Worm (Caenorhabditis elegans): ENCODE measurements around the gene K12H6.4.

K12H6.4 gene

DNA sequence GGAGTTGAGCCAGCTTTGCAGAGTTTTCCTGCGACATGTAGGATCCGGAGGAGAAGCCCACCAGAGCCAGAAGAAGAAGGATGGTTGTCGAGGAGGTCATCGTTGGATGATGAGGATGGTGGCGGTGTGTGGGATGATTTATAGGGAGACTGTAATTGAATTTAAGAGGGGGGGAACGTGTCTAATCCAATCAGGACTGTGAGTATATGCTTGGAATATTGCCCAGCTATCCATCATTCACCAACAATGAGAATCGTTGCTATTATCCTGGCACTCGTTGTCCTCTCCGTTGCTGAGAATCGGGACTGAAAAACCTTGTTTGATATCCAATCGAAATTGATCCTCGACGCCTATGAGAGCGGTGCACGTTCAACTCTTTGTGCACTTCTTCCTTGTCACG is 2.0 kb upstream of the K12H6.4 start, which contains the start of gene K12H6.5:
K12H6.5 (minus strand) TSS at position 101 of the 400 bp plus-strand sequence.
- TF ChIP-seq zip-5 (tag; optimal IDR thresholded peaks at IDR 0.05) (no peak), ceh-31 (tag; optimal IDR thresholded peaks at IDR 0.05) (no peak), madf-2 (tag; optimal IDR thresholded peaks at IDR 0.05) (no peak), ceh-30 (tag; optimal IDR thresholded peaks at IDR 0.05) (no peak), lin-11 (tag; optimal IDR thresholded peaks at IDR 0.05) (no peak), ref-2 (tag; optimal IDR thresholded peaks at IDR 0.05) (no peak), gmeb-2 (tag; optimal IDR thresholded peaks at IDR 0.05) (no peak), odd-2 (tag; optimal IDR thresholded peaks at IDR 0.05) (no peak), ceh-19 (GFP tag; optimal IDR thresholded peaks at IDR 0.05) (no peak), syd-9 (tag; optimal IDR thresholded peaks at IDR 0.05) (no peak), C08G9.2 (tag; optimal IDR thresholded peaks at IDR 0.05) (no peak), fkh-10 (GFP tag; optimal IDR thresholded peaks at IDR 0.05) (no peak), ceh-22 (tag; optimal IDR thresholded peaks at IDR 0.05) (no peak), ttx-3 (tag; optimal IDR thresholded peaks at IDR 0.05) (no peak), unc-3 (GFP tag; conservative IDR thresholded peaks at IDR 0.05) (no peak), unc-3 (tag; optimal IDR thresholded peaks at IDR 0.05) (no peak), eyg-1 (tag; optimal IDR thresholded peaks at IDR 0.05) (no peak), ceh-18 (tag; optimal IDR thresholded peaks at IDR 0.05) (no peak), unc-86 (tag; optimal IDR thresholded peaks at IDR 0.05) (no peak), elt-2 (tag; optimal IDR thresholded peaks at IDR 0.05) (no peak), dve-1 (tag; optimal IDR thresholded peaks at IDR 0.05) (no peak)

DNA sequence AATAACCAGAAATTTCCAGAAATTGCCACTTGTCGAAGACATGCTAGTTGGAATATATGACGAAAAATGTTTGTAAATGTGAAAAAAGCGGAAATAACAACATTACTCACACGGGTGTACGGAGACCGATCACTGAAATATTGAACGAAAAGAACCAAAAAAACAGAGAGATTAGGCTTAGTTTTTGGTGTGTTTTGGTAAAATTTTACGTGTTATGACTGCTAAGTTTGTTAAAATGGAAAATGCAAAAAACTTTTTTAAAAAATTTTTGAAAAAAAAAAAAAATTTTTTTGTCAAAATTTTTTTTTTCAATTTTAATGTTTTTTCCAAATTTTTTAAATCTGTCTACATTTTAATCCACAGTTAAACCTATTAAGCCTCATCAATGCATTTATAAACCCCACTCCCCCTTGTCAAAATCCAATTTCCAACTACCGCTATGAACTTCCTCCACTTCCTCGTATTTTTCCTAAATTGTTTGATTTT is 1.6 kb downstream of the K12H6.4 start, which contains the start of the genes fut-4 and K12H6.10:
fut-4 (minus strand) TSS at position 101 of the 486 bp plus-strand sequence.
K12H6.10 (plus strand) TSS at position 436 of the 486 bp plus-strand sequence.
- TF ChIP-seq nhr-232 (tag; optimal IDR thresholded peaks at IDR 0.05), result no peak
- no peak for TF ChIP-seq hlh-13 (GFP tag; optimal IDR thresholded peaks at IDR 0.05)
- TF ChIP-seq pha-2 (tag; optimal IDR thresholded peaks at IDR 0.05), result no peak
- no peak for TF ChIP-seq lim-6 (tag; optimal IDR thresholded peaks at IDR 0.05)
- no peak for TF ChIP-seq pat-9 (tag; optimal IDR thresholded peaks at IDR 0.05)
- TF ChIP-seq hlh-30 (tag; optimal IDR thresholded peaks at IDR 0.05; ENCODE audit: insufficient read depth), result no peak
- TF ChIP-seq pag-3 (tag; optimal IDR thresholded peaks at IDR 0.05; ENCODE audit: borderline replicate concordance), result no peak
- TF ChIP-seq eyg-1 (tag; optimal IDR thresholded peaks at IDR 0.05), result no peak
- TF ChIP-seq tbx-2 (tag; optimal IDR thresholded peaks at IDR 0.05), result no peak
- no peak for TF ChIP-seq pros-1 (tag; optimal IDR thresholded peaks at IDR 0.05)
- TF ChIP-seq sox-2 (GFP tag; IDR thresholded peaks at IDR 0.05), result no peak
- no peak for TF ChIP-seq nhr-11 (tag; optimal IDR thresholded peaks at IDR 0.05)
- no peak for TF ChIP-seq ceh-48 (tag; optimal IDR thresholded peaks at IDR 0.05)
- TF ChIP-seq ceh-9 (tag; optimal IDR thresholded peaks at IDR 0.05), result no peak
- TF ChIP-seq madf-2 (tag; optimal IDR thresholded peaks at IDR 0.05), result no peak
- TF ChIP-seq hlh-8 (tag; optimal IDR thresholded peaks at IDR 0.05), result no peak

DNA sequence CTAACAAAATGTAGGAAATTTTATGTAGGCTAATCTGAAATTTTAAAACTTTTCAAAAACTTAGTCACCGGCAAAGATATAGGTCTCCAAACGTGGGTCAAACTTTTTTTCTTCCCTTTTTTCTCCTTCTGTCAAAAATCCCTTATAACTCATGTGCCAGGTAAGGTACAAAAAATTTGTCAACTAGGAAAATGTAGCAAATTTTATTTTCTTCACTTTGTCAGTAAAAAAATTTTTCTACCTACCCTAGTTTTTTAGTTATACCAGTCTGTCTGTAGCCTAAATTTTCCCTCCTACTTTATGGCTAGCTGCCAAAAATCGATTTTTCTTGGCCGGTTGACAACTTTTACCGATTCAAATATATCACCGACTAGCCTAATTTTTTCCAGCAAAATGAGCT is 7.4 kb downstream of the K12H6.4 start, which contains the start of gene set-13:
set-13 (plus strand) TSS at position 301 of the 400 bp plus-strand sequence.
- TF ChIP-seq hlh-30 (tag; optimal IDR thresholded peaks at IDR 0.05; ENCODE audit: insufficient read depth) (no peak), pax-1 (tag; optimal IDR thresholded peaks at IDR 0.05) (no peak), unc-3 (GFP tag; conservative IDR thresholded peaks at IDR 0.05) (no peak), unc-3 (tag; optimal IDR thresholded peaks at IDR 0.05) (no peak), ceh-18 (tag; optimal IDR thresholded peaks at IDR 0.05) (no peak), C38D4.7 (GFP tag; optimal IDR thresholded peaks at IDR 0.05) (no peak)

DNA sequence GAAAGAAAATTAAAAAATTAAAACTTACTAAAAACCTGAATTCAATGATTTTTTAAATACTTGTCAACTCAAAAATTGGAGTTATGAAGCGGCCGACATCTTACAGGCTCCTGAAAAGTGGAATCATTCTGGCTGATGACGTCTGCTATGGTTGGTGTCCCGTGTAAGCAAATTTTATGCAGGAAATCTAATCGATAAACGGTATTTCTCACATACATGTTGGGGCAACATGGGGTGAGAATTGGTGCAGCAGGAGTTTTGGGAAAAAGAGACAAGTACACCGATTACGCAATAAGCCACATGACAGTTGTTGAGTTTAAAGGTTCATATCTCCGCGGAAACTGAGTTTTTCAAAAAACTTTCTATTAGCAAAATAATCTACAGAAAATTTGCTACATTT is 8.6 kb downstream of the K12H6.4 start, which contains the start of gene K12H6.2:
K12H6.2 (minus strand) TSS at position 101 of the 400 bp plus-strand sequence.
- TF ChIP-seq ceh-45 (GFP tag; IDR thresholded peaks at IDR 0.05) (no peak), unc-86 (tag; optimal IDR thresholded peaks at IDR 0.05) (no peak), ztf-16 (tag; optimal IDR thresholded peaks at IDR 0.05) (no peak), hlh-30 (tag; optimal IDR thresholded peaks at IDR 0.05; ENCODE audit: insufficient read depth) (no peak), ceh-9 (tag; optimal IDR thresholded peaks at IDR 0.05) (no peak), elt-2 (tag; optimal IDR thresholded peaks at IDR 0.05) (no peak), pha-4 (tag; optimal IDR thresholded peaks at IDR 0.05) (no peak), ahr-1 (tag; optimal IDR thresholded peaks at IDR 0.05) (no peak), fax-1 (tag; optimal IDR thresholded peaks at IDR 0.05) (no peak), gmeb-2 (tag; optimal IDR thresholded peaks at IDR 0.05) (no peak), fkh-6 (tag; optimal IDR thresholded peaks at IDR 0.05) (no peak), hlh-13 (GFP tag; optimal IDR thresholded peaks at IDR 0.05) (no peak), nhr-11 (tag; optimal IDR thresholded peaks at IDR 0.05) (no peak), mec-3 (tag; optimal IDR thresholded peaks at IDR 0.05; ENCODE audit: borderline replicate concordance) (no peak), ceh-19 (GFP tag; optimal IDR thresholded peaks at IDR 0.05) (no peak)
